Worm (Caenorhabditis elegans) whole organism, young adult: Measurements from ENCODE around the gene cox-6B.
"Not testable (repeated sequence)": the region's sequence is repeated elsewhere in the genome, so short reads cannot be mapped to it uniquely, and the experiment has no call there.

ENCODE experiments used
- C17E4.6 ChIP-seq: fragments of 200-800 bp; sonication (Bioruptor generic); IDR thresholded peaks from 2 replicates; pipeline ENCODE4 v1.3.6; 2022; ENCODE audit warnings: missing genetic modification reagents, missing genetic modification characterization, missing compliant biosample characterization
- F10E7.11 ChIP-seq: sonication (generic microtip); optimal IDR thresholded peaks from 2 replicates; lab custom pipeline; 2017; ENCODE audit warnings: mild to moderate bottlenecking, missing genetic modification characterization, moderate library complexity, missing compliant biosample characterization
- F33H1.4 ChIP-seq: fragments of 200-800 bp; sonication (Bioruptor generic); IDR thresholded peaks from 2 replicates; pipeline ENCODE4 v1.3.6; 2022; ENCODE audit warnings: missing genetic modification reagents, missing genetic modification characterization, missing compliant biosample characterization
- F57A8.1 ChIP-seq: fragments of 200-800 bp; sonication (Bioruptor generic); optimal IDR thresholded peaks from 2 replicates; lab custom pipeline; 2018; ENCODE audit warnings: mild to moderate bottlenecking, missing genetic modification characterization, moderate library complexity, missing compliant biosample characterization
- Y56A3A.18 ChIP-seq: fragments of 200-800 bp; sonication (Bioruptor generic); IDR thresholded peaks from 2 replicates; pipeline ENCODE4 v1.3.6; 2022; ENCODE audit warnings: missing genetic modification reagents, missing genetic modification characterization, missing compliant biosample characterization
- ZK185.1 ChIP-seq: sonication (generic microtip); optimal IDR thresholded peaks from 2 replicates; lab custom pipeline; 2016; ENCODE audit warnings: mild to moderate bottlenecking, missing genetic modification characterization, missing compliant biosample characterization; ENCODE audit not compliant: poor library complexity, severe bottlenecking
- attf-3 ChIP-seq: fragments of 200-800 bp; sonication (Bioruptor generic); conservative IDR thresholded peaks from 2 replicates; pipeline ENCODE4 v1.3.6; 2022; ENCODE audit warnings: missing genetic modification reagents, missing genetic modification characterization, missing compliant biosample characterization
- attf-6 ChIP-seq: fragments of 200-800 bp; sonication (Bioruptor generic); IDR thresholded peaks from 2 replicates; pipeline ENCODE4 v1.3.6; 2022; ENCODE audit warnings: missing genetic modification reagents, missing genetic modification characterization, missing compliant biosample characterization
- cebp-1 ChIP-seq, 2 experiments: fragments of 200-800 bp in 1 of 2; sonication (Bioruptor generic) in 1 of 2; sonication (generic microtip) in 1 of 2; IDR thresholded peaks in 1 of 2; optimal IDR thresholded peaks in 1 of 2; 2 replicates each; pipeline versions ENCODE4 v1.3.6 to Lab custom; 2017 to 2022; ENCODE audit warnings: missing compliant biosample characterization in 2 of 2, missing genetic modification characterization in 2 of 2, mild to moderate bottlenecking in 1 of 2, missing genetic modification reagents in 1 of 2, moderate library complexity in 1 of 2
- ceh-27 ChIP-seq: fragments of 200-800 bp; sonication (Bioruptor generic); optimal IDR thresholded peaks from 2 replicates; lab custom pipeline; 2018; ENCODE audit warnings: mild to moderate bottlenecking, missing genetic modification characterization, moderate library complexity, missing compliant biosample characterization
- ceh-40 ChIP-seq: fragments of 200-800 bp; sonication (Bioruptor generic); IDR thresholded peaks from 2 replicates; pipeline ENCODE4 v1.3.6; 2022; ENCODE audit warnings: missing genetic modification characterization, missing compliant biosample characterization
- ceh-58 ChIP-seq: fragments of 200-800 bp; sonication (Bioruptor generic); IDR thresholded peaks from 2 replicates; pipeline ENCODE4 v1.3.6; 2022; ENCODE audit warnings: missing genetic modification characterization, missing compliant biosample characterization
- ceh-91 ChIP-seq: fragments of 200-800 bp; sonication (Bioruptor generic); IDR thresholded peaks from 2 replicates; pipeline ENCODE4 v1.3.6; 2022; ENCODE audit warnings: missing genetic modification reagents, missing genetic modification characterization, missing compliant biosample characterization
- ets-4 ChIP-seq: fragments of 200-800 bp; sonication (Bioruptor generic); optimal IDR thresholded peaks from 2 replicates; lab custom pipeline; 2018; ENCODE audit warnings: mild to moderate bottlenecking, missing genetic modification characterization, missing compliant biosample characterization
- fkh-3 ChIP-seq: sonication (generic microtip); optimal IDR thresholded peaks from 2 replicates; lab custom pipeline; 2016; ENCODE audit warnings: mild to moderate bottlenecking, missing genetic modification characterization, missing compliant biosample characterization
- gei-17 ChIP-seq: fragments of 200-800 bp; sonication (Bioruptor generic); optimal IDR thresholded peaks from 2 replicates; lab custom pipeline; 2018; ENCODE audit warnings: mild to moderate bottlenecking, missing genetic modification characterization, missing compliant biosample characterization
- hlh-12 ChIP-seq: sonication (generic microtip); optimal IDR thresholded peaks from 2 replicates; lab custom pipeline; 2016; ENCODE audit warnings: missing genetic modification characterization, missing compliant biosample characterization
- hmg-1.2 ChIP-seq: fragments of 200-800 bp; sonication (Bioruptor generic); IDR thresholded peaks from 2 replicates; pipeline ENCODE4 v1.3.6; 2022; ENCODE audit warnings: missing genetic modification reagents, missing genetic modification characterization, missing compliant biosample characterization
- lin-26 ChIP-seq: fragments of 200-800 bp; sonication (Bioruptor generic); IDR thresholded peaks from 2 replicates; pipeline ENCODE4 v1.3.6; 2022; ENCODE audit warnings: missing genetic modification reagents, missing genetic modification characterization, missing compliant biosample characterization
- lin-35 ChIP-seq, 3 experiments: fragments of 150-350 bp in 2 of 3; sonication (generic microtip) in 1 of 3; optimal IDR thresholded peaks; 2 replicates each; lab custom pipeline; 2014 to 2018; ENCODE audit warnings: missing biosample characterization in 3 of 3, missing genetic modification characterization in 3 of 3, missing genetic modification reagents in 3 of 3
- lin-40 ChIP-seq: sonication (generic microtip); optimal IDR thresholded peaks from 2 replicates; lab custom pipeline; 2016; ENCODE audit warnings: missing genetic modification characterization, mild to moderate bottlenecking, missing compliant biosample characterization, missing genotype, missing genetic modification reagents
- lin-54 ChIP-seq: fragments of 200-800 bp; sonication (Bioruptor generic); optimal IDR thresholded peaks from 2 replicates; lab custom pipeline; 2018; ENCODE audit warnings: mild to moderate bottlenecking, missing genetic modification characterization, missing compliant biosample characterization
- lsy-27 ChIP-seq: sonication (generic microtip); optimal IDR thresholded peaks from 2 replicates; lab custom pipeline; 2017; ENCODE audit warnings: missing genetic modification characterization, mild to moderate bottlenecking, missing compliant biosample characterization, antibody characterized with exemption, missing genotype, borderline replicate concordance; ENCODE audit not compliant: insufficient read depth
- madf-6 ChIP-seq: fragments of 200-800 bp; sonication (Bioruptor generic); IDR thresholded peaks from 2 replicates; pipeline ENCODE4 v1.3.6; 2022; ENCODE audit warnings: missing genetic modification reagents, missing genetic modification characterization, missing compliant biosample characterization
- madf-8 ChIP-seq: fragments of 200-800 bp; sonication (Bioruptor generic); conservative IDR thresholded peaks from 2 replicates; pipeline ENCODE4 v1.3.6; 2022; ENCODE audit warnings: missing genetic modification reagents, missing genetic modification characterization, missing compliant biosample characterization
- mxl-1 ChIP-seq: sonication (generic microtip); optimal IDR thresholded peaks from 2 replicates; lab custom pipeline; 2016; ENCODE audit warnings: missing genetic modification characterization, missing compliant biosample characterization
- nfya-1 ChIP-seq: sonication (generic microtip); optimal IDR thresholded peaks from 2 replicates; lab custom pipeline; 2017; ENCODE audit warnings: antibody characterized with exemption, missing compliant biosample characterization, missing genetic modification characterization, borderline replicate concordance; ENCODE audit not compliant: insufficient read depth
- nfyb-1 ChIP-seq: fragments of 200-800 bp; sonication (Bioruptor generic); IDR thresholded peaks from 2 replicates; pipeline ENCODE4 v1.3.6; 2022; ENCODE audit warnings: missing genetic modification reagents, missing genetic modification characterization, missing compliant biosample characterization
- nhr-80 ChIP-seq: sonication (generic microtip); optimal IDR thresholded peaks from 2 replicates; lab custom pipeline; 2016; ENCODE audit warnings: missing genetic modification characterization, missing compliant biosample characterization
- pha-4 ChIP-seq: fragments of 150-350 bp; sonication (generic microtip); optimal IDR thresholded peaks from 2 replicates; lab custom pipeline; 2014; ENCODE audit warnings: missing biosample characterization, missing genetic modification reagents, missing genetic modification characterization
- sea-2 ChIP-seq: fragments of 200-800 bp; sonication (Bioruptor generic); IDR thresholded peaks from 2 replicates; pipeline ENCODE4 v1.3.6; 2022; ENCODE audit warnings: missing genetic modification characterization, missing compliant biosample characterization
- snpc-4 ChIP-seq, 5 experiments: fragments of 150-350 bp in 1 of 5; sonication (generic microtip) in 4 of 5; optimal IDR thresholded peaks; 2 replicates each; lab custom pipeline; 2014 to 2018; ENCODE audit warnings: missing genetic modification characterization in 5 of 5, missing biosample characterization in 3 of 5, antibody characterized with exemption in 2 of 5, mild to moderate bottlenecking in 2 of 5, missing compliant biosample characterization in 2 of 5, missing genotype in 2 of 5, moderate library complexity in 2 of 5, missing genetic modification reagents in 1 of 5
- somi-1 ChIP-seq: fragments of 200-800 bp; sonication (Bioruptor generic); optimal IDR thresholded peaks from 2 replicates; lab custom pipeline; 2018; ENCODE audit warnings: mild to moderate bottlenecking, missing genetic modification characterization, missing compliant biosample characterization
- sptf-2 ChIP-seq: fragments of 200-800 bp; sonication (Bioruptor generic); optimal IDR thresholded peaks from 2 replicates; lab custom pipeline; 2018; ENCODE audit warnings: mild to moderate bottlenecking, missing genetic modification characterization, missing compliant biosample characterization
- unc-130 ChIP-seq: sonication (generic microtip); optimal IDR thresholded peaks from 2 replicates; lab custom pipeline; 2016; ENCODE audit warnings: missing genetic modification reagents, missing genetic modification characterization, missing compliant biosample characterization
- ztf-18 ChIP-seq: sonication (generic microtip); optimal IDR thresholded peaks from 2 replicates; lab custom pipeline; 2016; ENCODE audit warnings: missing genotype, mild to moderate bottlenecking, missing genetic modification characterization, missing compliant biosample characterization
- ztf-28 ChIP-seq: fragments of 200-800 bp; sonication (Bioruptor generic); IDR thresholded peaks from 2 replicates; pipeline ENCODE4 v1.3.6; 2022; ENCODE audit warnings: missing genetic modification reagents, missing genetic modification characterization, missing compliant biosample characterization
- ztf-3 ChIP-seq: fragments of 200-800 bp; sonication (Bioruptor generic); optimal IDR thresholded peaks from 2 replicates; lab custom pipeline; 2018; ENCODE audit warnings: mild to moderate bottlenecking, missing genetic modification characterization, missing compliant biosample characterization

The cox-6B gene

ce11 chrIII:2795442-2796023 lies 96.1 kb downstream of the cox-6B start (continued):
- peak; percentile 55 for TF ChIP-seq madf-6 (GFP tag; lab: Robert Waterston, UW)

- not testable (repeated sequence) for TF ChIP-seq snpc-4 (GFP tag; optimal IDR thresholded peaks at IDR 0.05; lab: Kevin White, UChicago)
- peak in 1 of 4 experiments; percentile 78 for TF ChIP-seq snpc-4 (tag; optimal IDR thresholded peaks at IDR 0.05; lab: Kevin White, UChicago)
- TF ChIP-seq, all 124 proteins: peak for 1; not testable (repeated sequence) for 123
Measured at ce11 chrIII:2797463-2797862, 98.0 kb downstream of the cox-6B start.

ce11 chrIII:2800743-2801142 lies 101.3 kb downstream of the cox-6B start:
- TF ChIP-seq ztf-18 (tag; lab: Kevin White, UChicago) (no peak), F33H1.4 (GFP tag; lab: Robert Waterston, UW) (no peak), ceh-27 (GFP tag; lab: Kevin White, UChicago) (no peak), madf-8 (GFP tag; lab: Robert Waterston, UW) (no peak)

ce11 chrIII:2801800-2802515 lies 102.5 kb downstream of the cox-6B start, which contains the start of the genes twk-45 and Y71H2AM.25:
TSS of gene twk-45 (minus strand) at chrIII:2801900.
TSS of gene Y71H2AM.25 (plus strand) at chrIII:2802465.
- no peak for TF ChIP-seq lin-26
- TF ChIP-seq gei-17 (GFP tag; lab: Kevin White, UChicago), result no peak
- TF ChIP-seq nfyb-1, result no peak
- no peak for TF ChIP-seq sptf-2 (GFP tag; lab: Kevin White, UChicago)
- TF ChIP-seq hlh-12 (tag; lab: Kevin White, UChicago), result no peak
- no peak for TF ChIP-seq lsy-27
- TF ChIP-seq unc-130 (GFP tag; lab: Kevin White, UChicago), result no peak
- no peak for TF ChIP-seq fkh-3 (tag; lab: Kevin White, UChicago)
- no peak for TF ChIP-seq nfya-1 (tag; lab: Kevin White, UChicago)
- TF ChIP-seq F10E7.11 (tag; lab: Kevin White, UChicago), result no peak
- no peak for TF ChIP-seq attf-3 (GFP tag; lab: Robert Waterston, UW)
- no peak for TF ChIP-seq ets-4 (GFP tag; lab: Kevin White, UChicago)
- TF ChIP-seq lin-40 (tag; lab: Kevin White, UChicago), result no peak
- no peak for TF ChIP-seq attf-6 (GFP tag; lab: Robert Waterston, UW)
- TF ChIP-seq madf-6 (GFP tag; lab: Robert Waterston, UW), result no peak
- no peak for TF ChIP-seq somi-1 (GFP tag; lab: Kevin White, UChicago)
- no peak for TF ChIP-seq Y56A3A.18
- TF ChIP-seq C17E4.6 (GFP tag; lab: Robert Waterston, UW), result no peak
- no peak for TF ChIP-seq mxl-1 (tag; lab: Kevin White, UChicago)
- no peak for TF ChIP-seq sea-2 (GFP tag; lab: Robert Waterston, UW)

ce11 chrIII:2804461-2804860 lies 105.0 kb downstream of the cox-6B start:
- TF ChIP-seq cebp-1 (GFP tag; IDR thresholded peaks at IDR 0.05; lab: Robert Waterston, UW) (no peak), cebp-1 (tag; optimal IDR thresholded peaks at IDR 0.05; lab: Kevin White, UChicago) (peak; percentile 5), F57A8.1 (GFP tag; lab: Kevin White, UChicago) (no peak), lin-54 (GFP tag; lab: Kevin White, UChicago) (peak; percentile 44), ztf-3 (GFP tag; lab: Kevin White, UChicago) (no peak), nhr-80 (tag; lab: Kevin White, UChicago) (peak; percentile 50), ceh-58 (GFP tag; lab: Robert Waterston, UW) (no peak), ZK185.1 (no peak), pha-4 (peak; percentile 84), ztf-28 (GFP tag; lab: Robert Waterston, UW) (no peak), hmg-1.2 (GFP tag; lab: Robert Waterston, UW) (peak; percentile 75), ceh-40 (GFP tag; lab: Robert Waterston, UW) (no peak), lin-35 (GFP tag; optimal IDR thresholded peaks at IDR 0.05; lab: Kevin White, UChicago) (peak in 1 of 3 experiments; percentile 35), snpc-4 (GFP tag; optimal IDR thresholded peaks at IDR 0.05; lab: Kevin White, UChicago) (no peak), snpc-4 (tag; optimal IDR thresholded peaks at IDR 0.05; lab: Kevin White, UChicago) (no peak), ceh-91 (no peak)
